Fruit fly (Drosophila melanogaster): ENCODE results near the gene rudhira.
A peak's percentile ranks its signal among the peaks of the same experiment; 100 is the strongest.

- TF ChIP-seq svp (GFP tag) (peak; percentile 96), CG10669 (GFP tag; optimal IDR thresholded peaks at IDR 0.05) (peak; percentile 85), CG31627 (GFP tag; optimal IDR thresholded peaks at IDR 0.05) (peak; percentile 85), CG16779 (tag; optimal IDR thresholded peaks at IDR 0.05) (peak; percentile 77), cyc (GFP tag; optimal IDR thresholded peaks at IDR 0.05) (peak; percentile 83), Eip78C (GFP tag) (peak; percentile 96), dsx (GFP tag; optimal IDR thresholded peaks at IDR 0.05; ENCODE audit: poor library complexity, severe bottlenecking) (peak; percentile 85), CG8319 (GFP tag; optimal IDR thresholded peaks at IDR 0.05) (peak; percentile 65), achi (GFP tag; optimal IDR thresholded peaks at IDR 0.05) (peak; percentile 83), OdsH (GFP tag; optimal IDR thresholded peaks at IDR 0.05) (peak; percentile 89), ss (GFP tag; optimal IDR thresholded peaks at IDR 0.05) (peak; percentile 67 to 86), salr (GFP tag; optimal IDR thresholded peaks at IDR 0.05) (peak; percentile 70 to 76)
Observed at dm6 chrX:11788187-11788870, 28.4 kb upstream of the rudhira start.

All from whole organism, prepupa.